Fruit fly (Drosophila melanogaster) Kc167 (cell line): ENCODE measurements around the gene mura.

Experiments
- Sin3A ChIP-seq: fragments of >200 bp; optimal IDR thresholded peaks from 2 replicates; lab custom pipeline; 2018; ENCODE audit warnings: missing external identifiers
- h ChIP-seq: fragments of >200 bp; optimal IDR thresholded peaks from 3 replicates; lab custom pipeline; 2018; ENCODE audit warnings: missing external identifiers
- insv ChIP-seq: fragments of >200 bp; optimal IDR thresholded peaks from 3 replicates; lab custom pipeline; 2018; ENCODE audit warnings: missing external identifiers
- psq ChIP-seq: fragments of >200 bp; optimal IDR thresholded peaks from 2 replicates; lab custom pipeline; 2017; ENCODE audit warnings: missing external identifiers

DNA sequence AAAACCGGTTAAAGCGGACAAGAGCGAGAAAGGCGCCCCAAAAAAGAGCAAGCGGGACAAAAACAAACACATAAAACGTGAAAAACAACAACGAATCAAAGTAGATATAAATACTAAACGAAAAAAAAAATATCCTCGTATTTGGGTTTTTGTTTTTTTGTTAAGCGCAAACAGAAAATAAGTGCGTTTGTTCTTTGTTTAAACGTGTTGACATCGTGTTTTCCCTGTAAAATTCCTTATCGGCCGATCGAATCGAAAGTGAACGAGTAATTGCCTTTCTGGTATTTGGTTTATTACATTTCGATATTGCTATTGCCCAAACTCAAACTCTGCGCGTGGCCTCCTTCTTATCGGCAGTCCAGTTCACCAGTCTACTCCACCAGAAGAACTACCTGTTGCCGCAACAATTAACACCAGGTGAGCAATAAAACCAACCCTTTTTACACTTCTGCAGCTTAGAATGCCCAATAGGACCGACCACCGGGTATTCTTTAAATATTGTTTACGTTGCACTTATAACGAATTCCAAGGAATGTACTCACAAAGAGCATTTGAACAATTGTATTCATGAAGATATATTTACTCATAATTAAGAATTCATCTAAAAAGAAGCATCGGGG is 40.3 kb upstream of the mura start:
- TF ChIP-seq insv (lab: Kevin White, UChicago) (no peak), Sin3A (no peak), h (lab: Kevin White, UChicago) (no peak), psq (lab: Kevin White, UChicago) (no peak)
